Worm (Caenorhabditis elegans) whole organism, mixed stage, embryonic: ENCODE results near the gene srz-67.
"Not testable (repeated sequence)": the region's sequence is repeated elsewhere in the genome, so short reads cannot be mapped to it uniquely, and the experiment has no call there.

ENCODE experiments used
- blmp-1 ChIP-seq: fragments of 150-350 bp; optimal IDR thresholded peaks from 2 replicates; lab custom pipeline; 2014; ENCODE audit warnings: missing biosample characterization, missing genetic modification characterization
- ceh-39 ChIP-seq: fragments of 150-350 bp; optimal IDR thresholded peaks from 2 replicates; lab custom pipeline; 2014; ENCODE audit warnings: missing biosample characterization, missing genetic modification characterization
- ceh-83 ChIP-seq: fragments of 200-800 bp; sonication (Bioruptor generic); optimal IDR thresholded peaks from 2 replicates; lab custom pipeline; 2018; ENCODE audit warnings: mild to moderate bottlenecking, missing genetic modification characterization, missing compliant biosample characterization
- elt-1 ChIP-seq: sonication (generic microtip); optimal IDR thresholded peaks from 2 replicates; lab custom pipeline; 2017; ENCODE audit warnings: missing genetic modification characterization, mild to moderate bottlenecking, missing compliant biosample characterization, antibody characterized with exemption, moderate library complexity, borderline replicate concordance; ENCODE audit not compliant: insufficient read depth
- ham-2 ChIP-seq: fragments of 200-800 bp; sonication (Bioruptor generic); optimal IDR thresholded peaks from 2 replicates; lab custom pipeline; 2018; ENCODE audit warnings: mild to moderate bottlenecking, missing genetic modification characterization, missing compliant biosample characterization
- lin-32 ChIP-seq: fragments of 200-800 bp; sonication (Bioruptor generic); optimal IDR thresholded peaks from 2 replicates; lab custom pipeline; 2018; ENCODE audit warnings: mild to moderate bottlenecking, missing genetic modification characterization, missing compliant biosample characterization
- nhr-12 ChIP-seq: fragments of 150-350 bp; optimal IDR thresholded peaks from 2 replicates; lab custom pipeline; 2014; ENCODE audit warnings: missing biosample characterization, missing genetic modification characterization
- unc-39 ChIP-seq: fragments of 150-350 bp; optimal IDR thresholded peaks from 2 replicates; lab custom pipeline; 2014; ENCODE audit warnings: missing biosample characterization, missing genetic modification characterization

Gene srz-67

ce11 chrII:3195739-3196138 is 41.2 kb downstream of the srz-67 start:
- TF ChIP-seq unc-39 (tag; lab: Kevin White, UChicago) (no peak), ceh-83 (GFP tag; lab: Kevin White, UChicago) (no peak), blmp-1 (tag; lab: Kevin White, UChicago) (no peak)
- TF ChIP-seq, all 35 proteins: peak for 0

ce11 chrII:3191544-3191943 is 45.4 kb downstream of the srz-67 start, which contains the start of gene Y27F2A.9:
Y27F2A.9 (minus strand) TSS chrII:3191644.
- TF ChIP-seq elt-1; lin-32 (GFP tag; lab: Kevin White, UChicago); ham-2: not testable (repeated sequence)

ce11 chrII:3189038-3189437 is 47.9 kb downstream of the srz-67 start, which contains the start of gene Y27F2A.11:
Y27F2A.11 (plus strand) TSS chrII:3189338.
- not testable (repeated sequence) for TF ChIP-seq ham-2; ceh-39 (tag; lab: Kevin White, UChicago); nhr-12 (tag; lab: Kevin White, UChicago)
